Worm (Caenorhabditis elegans): ENCODE results near the gene C25E10.4.

ce11 chrV:8990194-8990649, 43.1 kb upstream of the C25E10.4 start, which contains the start of gene F59E11.7:
- TF ChIP-seq ref-1 (GFP tag; conservative IDR thresholded peaks at IDR 0.05) (no peak), ztf-29 (GFP tag; IDR thresholded peaks at IDR 0.05) (no peak), med-1 (GFP tag; optimal IDR thresholded peaks at IDR 0.05; ENCODE audit: insufficient read depth) (no peak), tab-1 (GFP tag; IDR thresholded peaks at IDR 0.05) (no peak), cog-1 (tag; optimal IDR thresholded peaks at IDR 0.05) (no peak), klf-2 (GFP tag; conservative IDR thresholded peaks at IDR 0.05) (no peak), flt-1 (GFP tag; IDR thresholded peaks at IDR 0.05) (no peak), ztf-23 (GFP tag; IDR thresholded peaks at IDR 0.05) (no peak)

Measured in whole organism, midembryonic.